Worm (Caenorhabditis elegans): ENCODE results near the gene ugt-20.
"Not testable (repeated sequence)": the region's sequence is repeated elsewhere in the genome, so short reads cannot be mapped to it uniquely, and the experiment has no call there.

Gene ugt-20

ce11 chrIV:6040676-6041075 is 42.7 kb downstream of the ugt-20 start, which contains the start of gene kcc-2:
TSS of gene kcc-2 (plus strand) at chrIV:6040976.
- TF ChIP-seq xnd-1 (tag; optimal IDR thresholded peaks at IDR 0.05) (no peak), lin-40 (tag; optimal IDR thresholded peaks at IDR 0.05) (no peak), nfyb-1 (GFP tag; IDR thresholded peaks at IDR 0.05) (no peak), nhr-120 (GFP tag; IDR thresholded peaks at IDR 0.05) (no peak), T07F8.4 (tag; optimal IDR thresholded peaks at IDR 0.05) (no peak)

ce11 chrIV:6035113-6035512 is 48.3 kb downstream of the ugt-20 start:
- TF ChIP-seq ztf-3 (GFP tag; optimal IDR thresholded peaks at IDR 0.05): no peak
- TF ChIP-seq Y56A3A.18 (GFP tag; IDR thresholded peaks at IDR 0.05): no peak
- peak; percentile 67; the same call in 1 of the 2 replicates for TF ChIP-seq hmg-1.2 (GFP tag; IDR thresholded peaks at IDR 0.05)
- TF ChIP-seq Y53F4B.3 (GFP tag; IDR thresholded peaks at IDR 0.05): no peak
- no peak for TF ChIP-seq T26A5.8 (tag; optimal IDR thresholded peaks at IDR 0.05)
- TF ChIP-seq F55B11.4 (tag; optimal IDR thresholded peaks at IDR 0.05; ENCODE audit: borderline replicate concordance, insufficient read depth): no peak
- no peak for TF ChIP-seq sptf-2 (GFP tag; optimal IDR thresholded peaks at IDR 0.05)

ce11 chrIV:6033539-6033938 is 49.9 kb downstream of the ugt-20 start, which contains the start of gene pqn-22:
TSS of gene pqn-22 (minus strand) at chrIV:6033639.
- TF ChIP-seq gei-17 (GFP tag; optimal IDR thresholded peaks at IDR 0.05); hrde-1 (tag; optimal IDR thresholded peaks at IDR 0.05; ENCODE audit: borderline replicate concordance); lir-1 (GFP tag; conservative IDR thresholded peaks at IDR 0.05): not testable (repeated sequence)

- TF ChIP-seq mel-28 (tag; optimal IDR thresholded peaks at IDR 0.05; ENCODE audit: borderline replicate concordance) (no peak), ceh-58 (GFP tag; IDR thresholded peaks at IDR 0.05) (no peak), sdz-38 (tag; optimal IDR thresholded peaks at IDR 0.05) (no peak), F10E7.11 (tag; optimal IDR thresholded peaks at IDR 0.05) (no peak), ceh-100 (GFP tag; IDR thresholded peaks at IDR 0.05) (no peak), unc-130 (GFP tag; optimal IDR thresholded peaks at IDR 0.05) (no peak)
Measured at ce11 chrIV:6032413-6032812, 51.0 kb downstream of the ugt-20 start.
